Fruit fly (Drosophila melanogaster): ENCODE data around the gene CG1387.
A peak's percentile ranks its signal among the peaks of the same experiment; 100 is the strongest.

Gene CG1387

DNA sequence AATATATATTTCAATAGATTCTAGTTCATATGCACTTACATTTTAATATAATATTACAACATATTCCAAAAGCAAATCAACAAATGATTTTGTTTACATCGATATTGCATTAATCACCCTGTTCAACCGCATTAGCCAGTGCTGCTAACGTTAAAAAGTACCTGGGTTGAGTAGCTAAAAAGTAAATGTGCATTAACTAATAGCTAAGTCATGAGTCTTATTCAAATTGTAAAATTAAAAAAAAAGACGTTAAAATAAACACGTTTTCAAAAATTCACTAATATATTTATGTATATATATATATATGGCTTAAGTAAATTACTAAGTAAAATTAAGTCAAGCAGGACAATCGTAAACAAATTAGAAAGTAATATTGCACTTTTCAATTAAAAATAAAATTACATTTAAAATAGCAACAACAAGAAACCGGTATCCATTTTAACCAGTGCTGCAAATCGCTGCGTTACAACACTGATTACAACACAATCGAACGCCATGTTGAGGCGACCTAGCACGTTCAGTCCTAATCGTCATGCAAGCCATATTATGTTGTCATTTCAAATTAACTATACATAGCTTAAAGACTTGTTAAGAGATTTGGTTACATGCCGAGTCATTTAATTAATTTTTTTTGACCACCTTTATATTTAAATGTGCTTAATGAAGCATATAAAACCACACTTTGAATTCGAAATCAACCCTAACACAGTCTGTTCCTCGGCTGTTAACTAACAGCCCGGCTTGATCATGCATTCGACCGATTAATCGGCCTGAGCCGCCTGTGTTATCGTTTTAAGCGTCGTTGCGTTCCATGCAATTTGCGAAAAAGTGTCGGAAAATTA, 12.8 kb downstream of the CG1387 start, which contains the start of gene CG10555 (continued):
- TF ChIP-seq Nf-YA (GFP tag; IDR thresholded peaks at IDR 0.05) = no peak; the same call in 1 of the 2 replicates
- peak; percentile 97 for TF ChIP-seq zen (tag; optimal IDR thresholded peaks at IDR 0.05)
- peak; percentile 65; the same call in 1 of the 2 replicates for TF ChIP-seq amos (GFP tag; IDR thresholded peaks at IDR 0.05; ENCODE audit: partially characterized antibody)
- no peak for TF ChIP-seq Spps (tag; optimal IDR thresholded peaks at IDR 0.05)
- TF ChIP-seq gsb-n (tag; optimal IDR thresholded peaks at IDR 0.05) = peak; percentile 21
- no peak for TF ChIP-seq odd (GFP tag; optimal IDR thresholded peaks at IDR 0.05)
- TF ChIP-seq p53 (GFP tag; optimal IDR thresholded peaks at IDR 0.05) = peak; percentile 41
- TF ChIP-seq CG31224 (GFP tag; IDR thresholded peaks at IDR 0.05) = peak; percentile 70; the same call in 1 of the 2 replicates
- TF ChIP-seq Sin3A (optimal IDR thresholded peaks at IDR 0.05) = peak; percentile 70
- peak; percentile 72 for TF ChIP-seq pum (GFP tag; optimal IDR thresholded peaks at IDR 0.05)
- peak; percentile 93 for TF ChIP-seq Ssrp (tag; optimal IDR thresholded peaks at IDR 0.05)
- TF ChIP-seq CG7987 (GFP tag; optimal IDR thresholded peaks at IDR 0.05) = peak; percentile 42
- 0 out of 3 replicates have a peak, but pooled peaks have one; percentile 14 for TF ChIP-seq C15 (GFP tag; IDR thresholded peaks at IDR 0.05)
- TF ChIP-seq Nf-YC (tag; optimal IDR thresholded peaks at IDR 0.05) = peak; percentile 63
- peak; percentile 80 for TF ChIP-seq seq (GFP tag; IDR thresholded peaks at IDR 0.05)
- TF ChIP-seq bsh (GFP tag; optimal IDR thresholded peaks at IDR 0.05) = peak in 1 of 2 experiments; percentile 81
- peak; percentile 80 for TF ChIP-seq CG12942 (GFP tag; optimal IDR thresholded peaks at IDR 0.05)
- peak; percentile 78 for TF ChIP-seq Dad (GFP tag; optimal IDR thresholded peaks at IDR 0.05)
- TF ChIP-seq CG7786 (GFP tag; optimal IDR thresholded peaks at IDR 0.05) = peak; percentile 91
- peak; percentile 83 for TF ChIP-seq CG11093 (GFP tag; IDR thresholded peaks at IDR 0.05)
- no peak for TF ChIP-seq CG3838 (GFP tag; optimal IDR thresholded peaks at IDR 0.05)
- TF ChIP-seq CG14710 (tag; optimal IDR thresholded peaks at IDR 0.05) = peak; percentile 85
- TF ChIP-seq ap (GFP tag; IDR thresholded peaks at IDR 0.05) = peak; percentile 78
- TF ChIP-seq CG10654 (GFP tag; optimal IDR thresholded peaks at IDR 0.05) = peak; percentile 79
- peak; percentile 62 for TF ChIP-seq E2f2 (GFP tag; IDR thresholded peaks at IDR 0.05)
- TF ChIP-seq CHES-1-like (GFP tag; optimal IDR thresholded peaks at IDR 0.05) = peak; percentile 85
- TF ChIP-seq ase (GFP tag; IDR thresholded peaks at IDR 0.05) = peak; percentile 86
- TF ChIP-seq chinmo (GFP tag; IDR thresholded peaks at IDR 0.05; ENCODE audit: partially characterized antibody) = 0 out of 4 replicates have a peak, but pooled peaks have one; percentile 38
- peak; percentile 86 for TF ChIP-seq CG2712 (tag; optimal IDR thresholded peaks at IDR 0.05)
- no peak for TF ChIP-seq CG31365 (tag; optimal IDR thresholded peaks at IDR 0.05)
- TF ChIP-seq CG3407 (GFP tag; optimal IDR thresholded peaks at IDR 0.05) = peak; percentile 58
- TF ChIP-seq z (GFP tag; IDR thresholded peaks at IDR 0.05) = no peak
- TF ChIP-seq CG17568 (GFP tag; optimal IDR thresholded peaks at IDR 0.05) = no peak
- peak; percentile 96 for TF ChIP-seq CG15696 (tag; optimal IDR thresholded peaks at IDR 0.05)
- peak; percentile 68 for TF ChIP-seq Drgx (GFP tag; IDR thresholded peaks at IDR 0.05)
- TF ChIP-seq Hsf (GFP tag; optimal IDR thresholded peaks at IDR 0.05) = peak; percentile 95
- TF ChIP-seq Kr (GFP tag; optimal IDR thresholded peaks at IDR 0.05) = no peak
- peak; percentile 92 for TF ChIP-seq zfh2 (GFP tag; optimal IDR thresholded peaks at IDR 0.05)
- peak; percentile 18 for TF ChIP-seq CG7928 (GFP tag; optimal IDR thresholded peaks at IDR 0.05)
- TF ChIP-seq Dek (tag; optimal IDR thresholded peaks at IDR 0.05) = peak; percentile 49
- peak; percentile 67 for TF ChIP-seq Gsc (GFP tag; IDR thresholded peaks at IDR 0.05)
- TF ChIP-seq otp (GFP tag; IDR thresholded peaks at IDR 0.05) = peak; percentile 74
- TF ChIP-seq ewg (GFP tag; optimal IDR thresholded peaks at IDR 0.05) = peak; percentile 84
- peak; percentile 91 for TF ChIP-seq CG3847 (GFP tag; IDR thresholded peaks at IDR 0.05)
- peak; percentile 87 for TF ChIP-seq NFAT (GFP tag; IDR thresholded peaks at IDR 0.05)
- TF ChIP-seq gfzf (GFP tag; optimal IDR thresholded peaks at IDR 0.05) = peak; percentile 16
- peak; percentile 84 for TF ChIP-seq Max (GFP tag; optimal IDR thresholded peaks at IDR 0.05)
- TF ChIP-seq unc-4 (GFP tag; IDR thresholded peaks at IDR 0.05; ENCODE audit: partially characterized antibody) = peak; percentile 50
- peak; percentile 77 for TF ChIP-seq Atf3 (GFP tag; optimal IDR thresholded peaks at IDR 0.05)
